Fruit fly (Drosophila melanogaster): ENCODE data around the gene Act5C.

Act5C gene

dm6 chrX:5941824-5942223, 41.2 kb downstream of the Act5C start (continued):
- no peak for TF ChIP-seq lab (GFP tag; optimal IDR thresholded peaks at IDR 0.05)
- TF ChIP-seq CG17361 (GFP tag; IDR thresholded peaks at IDR 0.05): no peak
- TF ChIP-seq nau (GFP tag; optimal IDR thresholded peaks at IDR 0.05): no peak
- TF ChIP-seq twi (tag; optimal IDR thresholded peaks at IDR 0.05): no peak
- TF ChIP-seq grau (tag; optimal IDR thresholded peaks at IDR 0.05): no peak
- no peak for TF ChIP-seq CG10654 (GFP tag; optimal IDR thresholded peaks at IDR 0.05)
- no peak for TF ChIP-seq CG1603 (tag; optimal IDR thresholded peaks at IDR 0.05)
- TF ChIP-seq CG10565 (GFP tag; optimal IDR thresholded peaks at IDR 0.05): no peak
- TF ChIP-seq MTF-1 (GFP tag; optimal IDR thresholded peaks at IDR 0.05; ENCODE audit: borderline replicate concordance): no peak
- TF ChIP-seq Stat92E (GFP tag; optimal IDR thresholded peaks at IDR 0.05): no peak
- no peak for TF ChIP-seq CG17802 (tag; optimal IDR thresholded peaks at IDR 0.05)
- peak; percentile 41; the same call in 2 of the 3 replicates for TF ChIP-seq vnd (GFP tag; IDR thresholded peaks at IDR 0.05; ENCODE audit: partially characterized antibody)
- no peak for TF ChIP-seq CG13296 (GFP tag; optimal IDR thresholded peaks at IDR 0.05)
- no peak for TF ChIP-seq Med (GFP tag)
- TF ChIP-seq CG12104 (GFP tag; optimal IDR thresholded peaks at IDR 0.05): no peak
- no peak for TF ChIP-seq ken (GFP tag; IDR thresholded peaks at IDR 0.05)
- TF ChIP-seq Sry-β (GFP tag; optimal IDR thresholded peaks at IDR 0.05): no peak
- TF ChIP-seq h (optimal IDR thresholded peaks at IDR 0.05): no peak
- no peak for TF ChIP-seq Ada2b (GFP tag; IDR thresholded peaks at IDR 0.05)
- TF ChIP-seq hkb (optimal IDR thresholded peaks at IDR 0.05): no peak
- TF ChIP-seq hkb (GFP tag; IDR thresholded peaks at IDR 0.05): no peak
- TF ChIP-seq tx (GFP tag; optimal IDR thresholded peaks at IDR 0.05): no peak
- TF ChIP-seq wor (GFP tag; IDR thresholded peaks at IDR 0.05): no peak
- peak; percentile 71; the same call in 2 of the 3 replicates for TF ChIP-seq CG6791 (GFP tag; IDR thresholded peaks at IDR 0.05; ENCODE audit: partially characterized antibody)
- peak; percentile 55; the same call in 2 of the 3 replicates for TF ChIP-seq CG7963 (GFP tag; IDR thresholded peaks at IDR 0.05; ENCODE audit: partially characterized antibody)
- no peak for TF ChIP-seq CG34422 (GFP tag; IDR thresholded peaks at IDR 0.05)
- no peak for TF ChIP-seq Chrac-16 (GFP tag; optimal IDR thresholded peaks at IDR 0.05)
- TF ChIP-seq CG12659 (GFP tag; optimal IDR thresholded peaks at IDR 0.05): no peak
- no peak for TF ChIP-seq CG10321 (GFP tag; IDR thresholded peaks at IDR 0.05)
- no peak for TF ChIP-seq Max (GFP tag; optimal IDR thresholded peaks at IDR 0.05)
- TF ChIP-seq gfzf (GFP tag; optimal IDR thresholded peaks at IDR 0.05): no peak
- TF ChIP-seq CG12236 (GFP tag; optimal IDR thresholded peaks at IDR 0.05): no peak
- TF ChIP-seq Dip3 (GFP tag; optimal IDR thresholded peaks at IDR 0.05): no peak
- TF ChIP-seq CG17568 (GFP tag; optimal IDR thresholded peaks at IDR 0.05): no peak
- TF ChIP-seq Gug (GFP tag; IDR thresholded peaks at IDR 0.05): no peak
- TF ChIP-seq fru (optimal IDR thresholded peaks at IDR 0.05): no peak
- TF ChIP-seq MBD-R2 (GFP tag; IDR thresholded peaks at IDR 0.05): no peak; the same call in 1 of the 2 replicates
- TF ChIP-seq CG43689 (GFP tag; IDR thresholded peaks at IDR 0.05): no peak
- TF ChIP-seq pho (GFP tag; optimal IDR thresholded peaks at IDR 0.05): no peak
- TF ChIP-seq chinmo (GFP tag; IDR thresholded peaks at IDR 0.05; ENCODE audit: partially characterized antibody): no peak
- TF ChIP-seq stwl (tag; optimal IDR thresholded peaks at IDR 0.05): no peak
- TF ChIP-seq Dref (GFP tag; IDR thresholded peaks at IDR 0.05): peak; percentile 75
- TF ChIP-seq CG32767 (GFP tag; IDR thresholded peaks at IDR 0.05): no peak
- TF ChIP-seq bsh (GFP tag; optimal IDR thresholded peaks at IDR 0.05): no peak
- no peak for TF ChIP-seq D (optimal IDR thresholded peaks at IDR 0.05)
- TF ChIP-seq D (GFP tag; optimal IDR thresholded peaks at IDR 0.05): no peak
- peak; percentile 63 for TF ChIP-seq CG16813 (GFP tag; IDR thresholded peaks at IDR 0.05; ENCODE audit: partially characterized antibody)
- TF ChIP-seq cwo (GFP tag; optimal IDR thresholded peaks at IDR 0.05): no peak
- no peak for TF ChIP-seq bowl (GFP tag; IDR thresholded peaks at IDR 0.05)
- peak; percentile 70 for TF ChIP-seq Scr (GFP tag; IDR thresholded peaks at IDR 0.05; ENCODE audit: partially characterized antibody)
- TF ChIP-seq BEAF-32 (GFP tag; optimal IDR thresholded peaks at IDR 0.05): peak; percentile 65

Data from whole organism, embryonic.